Fruit fly (Drosophila melanogaster) whole organism, wandering third instar larva: ENCODE results near the gene Uck.

Source experiments
- Abd-B ChIP-seq: fragments of >200 bp; optimal IDR thresholded peaks from 2 replicates; lab custom pipeline; 2017; ENCODE audit warnings: missing biosample characterization, missing genetic modification characterization
- CrebA ChIP-seq: fragments of 200-800 bp; sonication (Bioruptor generic); optimal IDR thresholded peaks from 2 replicates; lab custom pipeline; 2016; ENCODE audit warnings: missing biosample characterization, mild to moderate bottlenecking, missing genetic modification characterization, borderline replicate concordance
- Dfd ChIP-seq: fragments of >200 bp; optimal IDR thresholded peaks from 2 replicates; lab custom pipeline; 2017; ENCODE audit warnings: missing biosample characterization, missing genetic modification characterization
- Hr83 ChIP-seq: fragments of 200-300 bp; sonication (Bioruptor generic); optimal IDR thresholded peaks from 2 replicates; lab custom pipeline; 2016; ENCODE audit warnings: missing biosample characterization, mild to moderate bottlenecking, missing genetic modification characterization, moderate library complexity; ENCODE audit not compliant: poor library complexity, severe bottlenecking
- Myc ChIP-seq: fragments of >200 bp; optimal IDR thresholded peaks from 2 replicates; lab custom pipeline; 2017
- OdsH ChIP-seq: fragments of 200-800 bp; sonication (Bioruptor generic); optimal IDR thresholded peaks from 2 replicates; lab custom pipeline; 2016; ENCODE audit warnings: missing biosample characterization, mild to moderate bottlenecking, missing genetic modification characterization
- Sp1 ChIP-seq: fragments of 200-800 bp; sonication (Bioruptor generic); optimal IDR thresholded peaks from 3 replicates; lab custom pipeline; 2019; ENCODE audit warnings: missing biosample characterization, mild to moderate bottlenecking, missing genetic modification characterization, moderate library complexity
- ey ChIP-seq: fragments of 200-800 bp; sonication (Bioruptor generic); optimal IDR thresholded peaks from 2 replicates; lab custom pipeline; 2016; ENCODE audit warnings: missing biosample characterization, missing genetic modification characterization
- fru ChIP-seq: fragments of 200-800 bp; sonication (Bioruptor generic); optimal IDR thresholded peaks from 3 replicates; lab custom pipeline; 2016; ENCODE audit warnings: missing biosample characterization, mild to moderate bottlenecking, missing genetic modification characterization
- lola ChIP-seq: fragments of >200 bp; optimal IDR thresholded peaks from 2 replicates; lab custom pipeline; 2017; ENCODE audit warnings: missing biosample characterization, missing genetic modification characterization
- pan ChIP-seq: fragments of >200 bp; optimal IDR thresholded peaks from 2 replicates; lab custom pipeline; 2017
- psq ChIP-seq: fragments of 200-800 bp; sonication (Bioruptor generic); optimal IDR thresholded peaks from 3 replicates; lab custom pipeline; 2017; ENCODE audit warnings: missing biosample characterization, mild to moderate bottlenecking, missing genetic modification characterization, moderate library complexity
- sage ChIP-seq: fragments of 200-800 bp; sonication (Bioruptor generic); optimal IDR thresholded peaks from 2 replicates; lab custom pipeline; 2016; ENCODE audit warnings: missing biosample characterization, mild to moderate bottlenecking, missing genetic modification characterization
- tai ChIP-seq: sonication (Bioruptor generic); optimal IDR thresholded peaks from 2 replicates; lab custom pipeline; 2016; ENCODE audit warnings: missing biosample characterization, missing genetic modification characterization

DNA sequence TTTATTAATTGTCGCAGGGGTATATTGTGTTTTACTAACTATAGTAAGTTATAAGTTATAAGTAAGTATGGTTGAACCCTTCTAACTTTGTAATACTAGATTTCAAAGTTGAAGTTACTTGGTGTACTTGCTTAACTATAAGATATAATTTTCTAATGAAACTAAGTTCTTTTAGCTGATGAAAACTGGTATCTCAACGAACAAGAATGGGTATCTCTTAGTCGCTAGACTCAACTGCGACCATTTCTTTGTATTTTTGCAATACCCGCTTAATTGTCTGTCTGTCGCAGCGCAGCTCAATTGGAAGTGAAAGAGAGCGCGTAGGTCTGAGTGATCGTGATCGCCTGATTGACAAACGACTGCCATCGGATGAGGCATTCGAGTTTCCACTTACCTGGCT lies 17.7 kb upstream of the Uck start:
- TF ChIP-seq Abd-B (GFP tag; lab: Kevin White, UChicago), result no peak
- TF ChIP-seq pan (lab: Kevin White, UChicago), result no peak
- TF ChIP-seq ey (GFP tag; lab: Kevin White, UChicago), result no peak
- TF ChIP-seq Myc (lab: Kevin White, UChicago), result no peak
- peak; percentile 21 for TF ChIP-seq fru (GFP tag; lab: Kevin White, UChicago)
- no peak for TF ChIP-seq Hr83 (GFP tag; lab: Kevin White, UChicago)
- TF ChIP-seq Dfd, result no peak
- TF ChIP-seq sage, result no peak
- TF ChIP-seq Sp1, result no peak
- TF ChIP-seq tai (GFP tag; lab: Kevin White, UChicago), result no peak
- no peak for TF ChIP-seq OdsH (GFP tag; lab: Kevin White, UChicago)
- TF ChIP-seq psq, result no peak
- no peak for TF ChIP-seq CrebA (GFP tag; lab: Kevin White, UChicago)
- TF ChIP-seq lola (GFP tag; lab: Kevin White, UChicago), result no peak
